Fruit fly (Drosophila melanogaster) whole organism, embryonic: ENCODE results near the gene Usp1.

ENCODE experiments used
- Bgb ChIP-seq: fragments of 200-800 bp; sonication (Bioruptor generic); IDR thresholded peaks from 2 replicates; pipeline ENCODE4 v1.3.6; 2022; ENCODE audit warnings: missing biosample characterization, missing genetic modification characterization; ENCODE audit not compliant: partially characterized antibody
- CG10274 ChIP-seq: fragments of 200-800 bp; sonication (Bioruptor generic); optimal IDR thresholded peaks from 3 replicates; lab custom pipeline; 2017; ENCODE audit warnings: missing biosample characterization, mild to moderate bottlenecking, missing genetic modification characterization
- CG12155 ChIP-seq: fragments of 200-800 bp; sonication (Bioruptor generic); optimal IDR thresholded peaks from 3 replicates; lab custom pipeline; 2016; ENCODE audit warnings: missing biosample characterization, missing genetic modification characterization
- CG12236 ChIP-seq: fragments of 200-800 bp; sonication (Bioruptor generic); optimal IDR thresholded peaks from 2 replicates; lab custom pipeline; 2016; ENCODE audit warnings: missing biosample characterization, missing genetic modification characterization
- CG1233 ChIP-seq: fragments of 200-800 bp; sonication (Bioruptor generic); optimal IDR thresholded peaks from 4 replicates; lab custom pipeline; 2018; ENCODE audit warnings: missing biosample characterization, mild to moderate bottlenecking, missing genetic modification characterization
- CG14050 ChIP-seq: fragments of 200-800 bp; sonication (Bioruptor generic); IDR thresholded peaks from 3 replicates; pipeline ENCODE4 v1.3.6; 2022; ENCODE audit warnings: missing biosample characterization, missing genetic modification characterization
- CG14667 ChIP-seq: fragments of 200-800 bp; sonication (Bioruptor generic); IDR thresholded peaks from 2 replicates; pipeline ENCODE4 v1.3.6; 2022; ENCODE audit warnings: missing biosample characterization, missing genetic modification characterization
- CG1529 ChIP-seq: fragments of 200-800 bp; sonication (Bioruptor generic); optimal IDR thresholded peaks from 3 replicates; lab custom pipeline; 2018; ENCODE audit warnings: missing biosample characterization, missing genetic modification characterization
- CG1647 ChIP-seq: fragments of 200-800 bp; sonication (Bioruptor generic); optimal IDR thresholded peaks from 3 replicates; lab custom pipeline; 2016; ENCODE audit warnings: missing biosample characterization, missing genetic modification characterization
- CG16815 ChIP-seq: fragments of 200-800 bp; sonication (Bioruptor generic); optimal IDR thresholded peaks from 3 replicates; lab custom pipeline; 2017; ENCODE audit warnings: missing biosample characterization, mild to moderate bottlenecking, missing genetic modification characterization
- CG17328 ChIP-seq: fragments of 200-800 bp; sonication (Bioruptor generic); IDR thresholded peaks from 2 replicates; pipeline ENCODE4 v1.3.6; 2022; ENCODE audit warnings: missing biosample characterization, missing genetic modification characterization
- CG17802 ChIP-seq: fragments of 200-800 bp; sonication (Bioruptor generic); optimal IDR thresholded peaks from 2 replicates; lab custom pipeline; 2018; ENCODE audit warnings: missing biosample characterization, mild to moderate bottlenecking, missing genetic modification characterization, moderate library complexity
- CG31224 ChIP-seq: fragments of 200-800 bp; sonication (Bioruptor generic); IDR thresholded peaks from 2 replicates; pipeline ENCODE4 v1.3.6; 2022; ENCODE audit warnings: missing biosample characterization, missing genetic modification characterization
- CG3281 ChIP-seq: fragments of 200-800 bp; sonication (Bioruptor generic); optimal IDR thresholded peaks from 3 replicates; lab custom pipeline; 2017; ENCODE audit warnings: missing biosample characterization, mild to moderate bottlenecking, missing genetic modification characterization
- CG4282 ChIP-seq: fragments of 200-800 bp; sonication (Bioruptor generic); optimal IDR thresholded peaks from 2 replicates; lab custom pipeline; 2016; ENCODE audit warnings: missing biosample characterization, missing genetic modification characterization
- CG4360 ChIP-seq: fragments of 200-800 bp; sonication (Bioruptor generic); IDR thresholded peaks from 2 replicates; pipeline ENCODE4 v1.3.6; 2022; ENCODE audit warnings: missing biosample characterization, missing genetic modification characterization
- CG4707 ChIP-seq: fragments of 200-800 bp; sonication (Bioruptor generic); optimal IDR thresholded peaks from 2 replicates; lab custom pipeline; 2018; ENCODE audit warnings: missing biosample characterization, mild to moderate bottlenecking, missing genetic modification characterization, moderate library complexity
- CG7357 ChIP-seq: fragments of 200-800 bp; sonication (Bioruptor generic); IDR thresholded peaks from 3 replicates; pipeline ENCODE4 v1.3.6; 2022; ENCODE audit warnings: missing biosample characterization, missing genetic modification characterization
- CG7987 ChIP-seq: fragments of 200-800 bp; sonication (Bioruptor generic); optimal IDR thresholded peaks from 2 replicates; lab custom pipeline; 2018; ENCODE audit warnings: missing biosample characterization, mild to moderate bottlenecking, missing genetic modification characterization, moderate library complexity
- D ChIP-seq, 2 experiments: fragments of 200-800 bp in 1 of 2; fragments of >200 bp in 1 of 2; sonication (Bioruptor generic) in 1 of 2; optimal IDR thresholded peaks; 2 replicates in 1 of 2; 3 replicates in 1 of 2; lab custom pipeline; 2017; ENCODE audit warnings: mild to moderate bottlenecking in 1 of 2, missing biosample characterization in 1 of 2, missing genetic modification characterization in 1 of 2, missing genetic modification reagents in 1 of 2
- Drgx ChIP-seq: fragments of 200-800 bp; sonication (Bioruptor generic); IDR thresholded peaks from 2 replicates; pipeline ENCODE4 v1.3.6; 2022; ENCODE audit warnings: missing biosample characterization, missing genetic modification characterization
- GATAe ChIP-seq: fragments of 200-800 bp; sonication (Bioruptor generic); conservative IDR thresholded peaks from 2 replicates; pipeline ENCODE4 v1.3.6; 2022; ENCODE audit warnings: missing biosample characterization, missing genetic modification characterization
- H15 ChIP-seq: fragments of 200-800 bp; sonication (Bioruptor generic); IDR thresholded peaks from 3 replicates; pipeline ENCODE4 v1.3.6; 2022; ENCODE audit warnings: missing biosample characterization, missing genetic modification characterization
- Hr51 ChIP-seq, 2 experiments: fragments of 200-800 bp; sonication (Bioruptor generic); optimal IDR thresholded peaks; 2 replicates in 1 of 2; 3 replicates in 1 of 2; lab custom pipeline; 2016 to 2018; ENCODE audit warnings: missing biosample characterization in 2 of 2, missing genetic modification characterization in 2 of 2, mild to moderate bottlenecking in 1 of 2, moderate library complexity in 1 of 2
- MESR4 ChIP-seq: fragments of 200-800 bp; sonication (Bioruptor generic); optimal IDR thresholded peaks from 2 replicates; lab custom pipeline; 2018; ENCODE audit warnings: missing biosample characterization, mild to moderate bottlenecking, missing genetic modification characterization, moderate library complexity
- MTF-1 ChIP-seq: fragments of 200-800 bp; sonication (Bioruptor generic); optimal IDR thresholded peaks from 2 replicates; lab custom pipeline; 2018; ENCODE audit warnings: missing biosample characterization, mild to moderate bottlenecking, missing genetic modification characterization, borderline replicate concordance
- Mad ChIP-seq: fragments of 200-800 bp; sonication (Bioruptor generic); optimal IDR thresholded peaks from 2 replicates; lab custom pipeline; 2016; ENCODE audit warnings: missing biosample characterization, missing genetic modification characterization
- Med ChIP-seq: fragments of 200-800 bp; sonication (Bioruptor generic); peaks from one replicate; lab custom pipeline; 2016; ENCODE audit warnings: missing biosample characterization, missing genetic modification characterization, mild to moderate bottlenecking, inconsistent platforms, moderate library complexity
- NfI ChIP-seq: fragments of 200-800 bp; sonication (Bioruptor generic); optimal IDR thresholded peaks from 3 replicates; lab custom pipeline; 2018; ENCODE audit warnings: missing biosample characterization, mild to moderate bottlenecking, missing genetic modification characterization, moderate library complexity
- Sox100B ChIP-seq: fragments of 200-800 bp; sonication (Bioruptor generic); optimal IDR thresholded peaks from 3 replicates; lab custom pipeline; 2018; ENCODE audit warnings: missing biosample characterization, mild to moderate bottlenecking, missing genetic modification characterization
- Spps ChIP-seq: fragments of 200-800 bp; sonication (Bioruptor generic); optimal IDR thresholded peaks from 2 replicates; lab custom pipeline; 2018; ENCODE audit warnings: missing biosample characterization, mild to moderate bottlenecking, missing genetic modification characterization
- Trl ChIP-seq, 3 experiments: fragments of >200 bp in 2 of 3; fragments of 200-800 bp in 1 of 3; sonication (Bioruptor generic) in 1 of 3; optimal IDR thresholded peaks; 2 replicates in 1 of 3; 3 replicates in 2 of 3; lab custom pipeline; 2016 to 2017; ENCODE audit warnings: missing biosample characterization in 1 of 3, missing genetic modification characterization in 1 of 3
- ab ChIP-seq: fragments of 200-800 bp; sonication (Bioruptor generic); optimal IDR thresholded peaks from 2 replicates; lab custom pipeline; 2016; ENCODE audit warnings: missing biosample characterization, missing genetic modification characterization
- ash1 ChIP-seq: fragments of 200-800 bp; sonication (Bioruptor generic); optimal IDR thresholded peaks from 2 replicates; lab custom pipeline; 2018; ENCODE audit warnings: missing biosample characterization, mild to moderate bottlenecking, missing genetic modification characterization
- bcd ChIP-seq: fragments of 200-800 bp; sonication (Bioruptor generic); optimal IDR thresholded peaks from 2 replicates; lab custom pipeline; 2017; ENCODE audit warnings: missing biosample characterization, mild to moderate bottlenecking, missing genetic modification characterization
- chif ChIP-seq, 2 experiments: fragments of 200-800 bp; sonication (Bioruptor generic); optimal IDR thresholded peaks; 3 replicates each; lab custom pipeline; 2016; ENCODE audit warnings: missing biosample characterization in 2 of 2, missing genetic modification characterization in 2 of 2
- da ChIP-seq: fragments of 200-800 bp; sonication (Bioruptor generic); optimal IDR thresholded peaks from 2 replicates; lab custom pipeline; 2016; ENCODE audit warnings: missing biosample characterization, missing genetic modification characterization
- dmrt99B ChIP-seq: fragments of 200-800 bp; sonication (Bioruptor generic); optimal IDR thresholded peaks from 2 replicates; lab custom pipeline; 2018; ENCODE audit warnings: missing biosample characterization, mild to moderate bottlenecking, missing genetic modification characterization, moderate library complexity
- fd102C ChIP-seq: fragments of 200-800 bp; sonication (Bioruptor generic); optimal IDR thresholded peaks from 2 replicates; lab custom pipeline; 2018; ENCODE audit warnings: missing biosample characterization, mild to moderate bottlenecking, missing genetic modification characterization, moderate library complexity
- gcm2 ChIP-seq: fragments of 200-800 bp; sonication (Bioruptor generic); optimal IDR thresholded peaks from 2 replicates; lab custom pipeline; 2016; ENCODE audit warnings: missing biosample characterization, missing genetic modification characterization
- peb ChIP-seq: fragments of 200-800 bp; sonication (Bioruptor generic); IDR thresholded peaks from 2 replicates; pipeline ENCODE4 v1.3.6; 2022; ENCODE audit warnings: missing biosample characterization, missing genetic modification characterization
- psq ChIP-seq: fragments of 200-800 bp; sonication (Bioruptor generic); optimal IDR thresholded peaks from 2 replicates; lab custom pipeline; 2017; ENCODE audit warnings: missing biosample characterization, missing genetic modification characterization
- pzg ChIP-seq: fragments of 200-800 bp; sonication (Bioruptor generic); optimal IDR thresholded peaks from 3 replicates; lab custom pipeline; 2018; ENCODE audit warnings: missing biosample characterization, mild to moderate bottlenecking, missing genetic modification characterization, moderate library complexity
- ro ChIP-seq: fragments of 200-800 bp; sonication (Bioruptor generic); IDR thresholded peaks from 2 replicates; pipeline ENCODE4 v1.3.6; 2022; ENCODE audit warnings: missing biosample characterization, missing genetic modification characterization
- schlank ChIP-seq: fragments of 200-800 bp; sonication (Bioruptor generic); optimal IDR thresholded peaks from 2 replicates; lab custom pipeline; 2018; ENCODE audit warnings: missing biosample characterization, mild to moderate bottlenecking, missing genetic modification characterization
- sd ChIP-seq: fragments of 200-800 bp; sonication (Bioruptor generic); optimal IDR thresholded peaks from 3 replicates; lab custom pipeline; 2018; ENCODE audit warnings: missing biosample characterization, mild to moderate bottlenecking, missing genetic modification characterization, moderate library complexity
- sens-2 ChIP-seq: fragments of 200-800 bp; sonication (Bioruptor generic); IDR thresholded peaks from 2 replicates; pipeline ENCODE4 v1.3.6; 2022; ENCODE audit warnings: missing biosample characterization, missing genetic modification characterization
- sisA ChIP-seq: fragments of 200-800 bp; sonication (Bioruptor generic); IDR thresholded peaks from 2 replicates; pipeline ENCODE4 v1.3.6; 2022; ENCODE audit warnings: missing biosample characterization, missing genetic modification characterization
- so ChIP-seq: fragments of 200-800 bp; sonication (Bioruptor generic); IDR thresholded peaks from 3 replicates; pipeline ENCODE4 v1.3.6; 2022; ENCODE audit warnings: missing biosample characterization, missing genetic modification characterization
- stc ChIP-seq: fragments of 200-800 bp; sonication (Bioruptor generic); IDR thresholded peaks from 2 replicates; pipeline ENCODE4 v1.3.6; 2022; ENCODE audit warnings: missing biosample characterization, missing genetic modification characterization

Gene Usp1

dm6 chr3R:29214982-29215533 lies 13.9 kb upstream of the Usp1 start (continued):
- TF ChIP-seq CG10274 (GFP tag; lab: Kevin White, UChicago) (no peak), CG14667 (GFP tag; lab: Robert Waterston, UW) (no peak), CG17802 (tag; lab: Kevin White, UChicago) (no peak), CG1233 (GFP tag; lab: Kevin White, UChicago) (no peak), Drgx (peak; percentile 70), ro (GFP tag; lab: Robert Waterston, UW) (no peak), CG4707 (GFP tag; lab: Kevin White, UChicago) (no peak), so (GFP tag; lab: Robert Waterston, UW) (no peak), CG17328 (GFP tag; lab: Robert Waterston, UW) (0 out of 2 replicates have a peak, but pooled peaks have one; percentile 8), chif (GFP tag; optimal IDR thresholded peaks at IDR 0.05; lab: Kevin White, UChicago) (no peak), Med (GFP tag; lab: Kevin White, UChicago) (peak; percentile 55), Trl (optimal IDR thresholded peaks at IDR 0.05; lab: Kevin White, UChicago) (peak; percentile 73 to 77), Trl (GFP tag; optimal IDR thresholded peaks at IDR 0.05; lab: Kevin White, UChicago) (peak; percentile 8), CG16815 (no peak), Hr51 (GFP tag; optimal IDR thresholded peaks at IDR 0.05; lab: Kevin White, UChicago) (no peak), CG7357 (GFP tag; lab: Robert Waterston, UW) (no peak), CG12155 (peak; percentile 18), sens-2 (GFP tag; lab: Robert Waterston, UW) (no peak), pzg (GFP tag; lab: Kevin White, UChicago) (no peak), CG12236 (GFP tag; lab: Kevin White, UChicago) (no peak), MTF-1 (GFP tag; lab: Kevin White, UChicago) (no peak), Sox100B (GFP tag; lab: Kevin White, UChicago) (no peak), H15 (GFP tag; lab: Robert Waterston, UW) (no peak), Spps (tag; lab: Kevin White, UChicago) (no peak), peb (no peak), CG4282 (GFP tag; lab: Kevin White, UChicago) (no peak), CG3281 (no peak), GATAe (GFP tag; lab: Robert Waterston, UW) (no peak), Bgb (no peak; the same call in 1 of the 2 replicates), CG1647 (no peak), CG14050 (GFP tag; lab: Robert Waterston, UW) (no peak), fd102C (GFP tag; lab: Kevin White, UChicago) (no peak), dmrt99B (tag; lab: Kevin White, UChicago) (no peak), NfI (GFP tag; lab: Kevin White, UChicago) (no peak), gcm2 (no peak), ab (GFP tag; lab: Kevin White, UChicago) (no peak), CG1529 (no peak), bcd (GFP tag; lab: Kevin White, UChicago) (no peak), ash1 (no peak), sisA (no peak), Mad (no peak), CG4360 (GFP tag; lab: Robert Waterston, UW) (peak; percentile 96), stc (GFP tag; lab: Robert Waterston, UW) (no peak), CG7987 (GFP tag; lab: Kevin White, UChicago) (no peak), MESR4 (GFP tag; lab: Kevin White, UChicago) (no peak), sd (tag; lab: Kevin White, UChicago) (peak; percentile 85), CG31224 (GFP tag; lab: Robert Waterston, UW) (no peak), psq (peak; percentile 7), da (no peak), schlank (tag; lab: Kevin White, UChicago) (no peak), D (optimal IDR thresholded peaks at IDR 0.05; lab: Kevin White, UChicago) (no peak), D (GFP tag; optimal IDR thresholded peaks at IDR 0.05; lab: Kevin White, UChicago) (no peak)
